Worm (Caenorhabditis elegans): ENCODE results near the gene F39G3.5.
A peak's percentile ranks its signal among the peaks of the same experiment; 100 is the strongest.

The F39G3.5 gene

ce11 chrV:4686680-4687470 lies 35.5 kb upstream of the F39G3.5 start, which contains the start of gene taf-10 (continued):
- TF ChIP-seq lsy-27 (tag; optimal IDR thresholded peaks at IDR 0.05; ENCODE audit: borderline replicate concordance, insufficient read depth) = no peak
- peak; percentile 13 for TF ChIP-seq lin-40 (tag; optimal IDR thresholded peaks at IDR 0.05)
- peak; percentile 18; the same call in 1 of the 2 replicates for TF ChIP-seq madf-8 (GFP tag; conservative IDR thresholded peaks at IDR 0.05)

- TF ChIP-seq zim-3 (tag; optimal IDR thresholded peaks at IDR 0.05) (peak; percentile 11), madf-6 (GFP tag; IDR thresholded peaks at IDR 0.05) (peak; percentile 34), pbrm-1 (GFP tag; IDR thresholded peaks at IDR 0.05) (0 out of 2 replicates have a peak, but pooled peaks have one; percentile 14), ama-1 (optimal IDR thresholded peaks at IDR 0.05) (peak; percentile 59), ama-1 (GFP tag; optimal IDR thresholded peaks at IDR 0.05) (no peak), madf-8 (GFP tag; conservative IDR thresholded peaks at IDR 0.05) (0 out of 2 replicates have a peak, but pooled peaks have one; percentile 12), mcd-1 (GFP tag; IDR thresholded peaks at IDR 0.05) (peak; percentile 43; the same call in 1 of the 2 replicates), nfyb-1 (GFP tag; IDR thresholded peaks at IDR 0.05) (0 out of 2 replicates have a peak, but pooled peaks have one; percentile 32), attf-6 (GFP tag; IDR thresholded peaks at IDR 0.05) (no peak), cebp-2 (GFP tag; IDR thresholded peaks at IDR 0.05) (0 out of 2 replicates have a peak, but pooled peaks have one; percentile 45), lin-35 (GFP tag; optimal IDR thresholded peaks at IDR 0.05) (peak in 1 of 3 experiments; percentile 15), let-526 (GFP tag; IDR thresholded peaks at IDR 0.05) (no peak), zfh-2 (GFP tag; conservative IDR thresholded peaks at IDR 0.05) (peak; percentile 64), akir-1 (GFP tag; optimal IDR thresholded peaks at IDR 0.05) (no peak), Y79H2A.3 (GFP tag; conservative IDR thresholded peaks at IDR 0.05) (peak; percentile 67; the same call in 1 of the 2 replicates), Y53G8AR.9 (GFP tag; conservative IDR thresholded peaks at IDR 0.05) (peak; percentile 69; the same call in 1 of the 2 replicates), lin-40 (tag; optimal IDR thresholded peaks at IDR 0.05) (no peak), madf-3 (GFP tag; IDR thresholded peaks at IDR 0.05) (peak; percentile 38; the same call in 1 of the 2 replicates), egl-18 (GFP tag; IDR thresholded peaks at IDR 0.05) (0 out of 2 replicates have a peak, but pooled peaks have one; percentile 19), lin-54 (GFP tag; optimal IDR thresholded peaks at IDR 0.05) (no peak), Y53F4B.3 (GFP tag; IDR thresholded peaks at IDR 0.05) (no peak), hlh-26 (GFP tag; conservative IDR thresholded peaks at IDR 0.05) (no peak), Y56A3A.18 (GFP tag; IDR thresholded peaks at IDR 0.05) (0 out of 2 replicates have a peak, but pooled peaks have one; percentile 7), nhr-27 (tag; optimal IDR thresholded peaks at IDR 0.05) (no peak), ets-4 (GFP tag; optimal IDR thresholded peaks at IDR 0.05) (no peak), egrh-3 (GFP tag; IDR thresholded peaks at IDR 0.05) (0 out of 2 replicates have a peak, but pooled peaks have one; percentile 26), T07F8.4 (tag; optimal IDR thresholded peaks at IDR 0.05) (no peak), let-607 (tag; optimal IDR thresholded peaks at IDR 0.05) (no peak)
Observed at ce11 chrV:4687944-4688505, 34.4 kb upstream of the F39G3.5 start, which contains the start of gene K03B4.2. Gene K03B4.2, plus strand, starts transcription at chrV:4687994.

DNA sequence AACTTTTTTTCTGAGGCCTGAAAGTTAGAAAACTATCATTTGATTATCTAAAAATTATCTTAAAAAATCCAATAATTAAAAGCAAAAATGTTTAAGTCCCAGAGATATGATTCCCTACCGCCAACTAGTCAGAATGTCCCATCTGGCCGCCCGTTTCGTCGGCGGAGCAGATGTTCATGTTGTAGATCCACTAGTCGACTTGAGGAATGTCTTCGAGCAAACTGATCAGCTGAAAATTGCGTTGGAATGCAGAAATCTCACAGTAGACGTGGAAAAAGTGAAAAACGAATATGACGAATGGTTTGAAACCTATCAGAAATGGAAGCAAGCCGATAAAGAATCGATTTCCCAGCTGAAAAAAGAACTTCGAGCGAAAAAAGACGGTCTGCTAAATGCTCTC lies 33.2 kb upstream of the F39G3.5 start, which contains the start of gene K03B4.1:
Gene K03B4.1, plus strand, starts transcription at position 97 of the 400 bp plus-strand sequence.
- TF ChIP-seq cebp-2 (GFP tag; IDR thresholded peaks at IDR 0.05) (0 out of 2 replicates have a peak, but pooled peaks have one; percentile 9), snpc-4 (GFP tag; optimal IDR thresholded peaks at IDR 0.05) (no peak), snpc-4 (tag; optimal IDR thresholded peaks at IDR 0.05) (peak in 1 of 4 experiments; percentile 1), ceh-79 (tag; optimal IDR thresholded peaks at IDR 0.05) (peak; percentile 46), die-1 (tag; optimal IDR thresholded peaks at IDR 0.05) (peak; percentile 14), nfyb-1 (GFP tag; IDR thresholded peaks at IDR 0.05) (peak; percentile 56; the same call in 1 of the 2 replicates), B0019.2 (GFP tag; conservative IDR thresholded peaks at IDR 0.05) (no peak), B0336.3 (GFP tag; IDR thresholded peaks at IDR 0.05) (0 out of 2 replicates have a peak, but pooled peaks have one; percentile 24), Y53G8AR.9 (GFP tag; conservative IDR thresholded peaks at IDR 0.05) (peak; percentile 37; the same call in 1 of the 2 replicates), dox-1 (GFP tag; IDR thresholded peaks at IDR 0.05) (0 out of 2 replicates have a peak, but pooled peaks have one; percentile 25), egl-18 (GFP tag; IDR thresholded peaks at IDR 0.05) (no peak), unc-62 (GFP tag; optimal IDR thresholded peaks at IDR 0.05) (no peak), zim-3 (tag; optimal IDR thresholded peaks at IDR 0.05) (peak; percentile 56), B0035.1 (tag; optimal IDR thresholded peaks at IDR 0.05) (no peak), madf-6 (GFP tag; IDR thresholded peaks at IDR 0.05) (peak; percentile 40), athp-1 (tag; optimal IDR thresholded peaks at IDR 0.05) (peak; percentile 49), ceh-58 (GFP tag; IDR thresholded peaks at IDR 0.05) (peak; percentile 50; the same call in 1 of the 2 replicates), F52B5.7 (tag; optimal IDR thresholded peaks at IDR 0.05) (peak; percentile 29), hrde-1 (tag; optimal IDR thresholded peaks at IDR 0.05; ENCODE audit: borderline replicate concordance) (peak; percentile 32)
